Fruit fly (Drosophila melanogaster) whole organism, embryonic: ENCODE data around the gene CG5639.

Source experiments
- Ada2b ChIP-seq: fragments of 200-800 bp; sonication (Bioruptor generic); IDR thresholded peaks from 2 replicates; pipeline ENCODE4 v1.3.6; 2022; ENCODE audit warnings: missing biosample characterization, missing genetic modification characterization
- Asciz ChIP-seq: fragments of 200-800 bp; sonication (Bioruptor generic); optimal IDR thresholded peaks from 2 replicates; lab custom pipeline; 2017; ENCODE audit warnings: missing biosample characterization, mild to moderate bottlenecking, missing genetic modification characterization, missing genetic modification reagents
- CG11247 ChIP-seq: fragments of 200-800 bp; sonication (Bioruptor generic); IDR thresholded peaks from 2 replicates; pipeline ENCODE4 v1.3.6; 2022; ENCODE audit warnings: missing biosample characterization, missing genetic modification characterization
- CG11504 ChIP-seq: fragments of 200-800 bp; sonication (Bioruptor generic); optimal IDR thresholded peaks from 3 replicates; lab custom pipeline; 2019; ENCODE audit warnings: missing biosample characterization, mild to moderate bottlenecking, missing genetic modification characterization, moderate library complexity
- CG12769 ChIP-seq: fragments of 200-800 bp; sonication (Bioruptor generic); optimal IDR thresholded peaks from 2 replicates; lab custom pipeline; 2019; ENCODE audit warnings: missing biosample characterization, mild to moderate bottlenecking, missing genetic modification characterization, moderate library complexity
- CG15011 ChIP-seq: fragments of 200-800 bp; sonication (Bioruptor generic); optimal IDR thresholded peaks from 3 replicates; lab custom pipeline; 2018; ENCODE audit warnings: missing biosample characterization, mild to moderate bottlenecking, missing genetic modification characterization
- CG15073 ChIP-seq: fragments of 200-800 bp; sonication (Bioruptor generic); optimal IDR thresholded peaks from 2 replicates; lab custom pipeline; 2016; ENCODE audit warnings: missing biosample characterization, missing genetic modification characterization
- CG2875 ChIP-seq: fragments of 200-800 bp; sonication (Bioruptor generic); optimal IDR thresholded peaks from 2 replicates; lab custom pipeline; 2017; ENCODE audit warnings: missing biosample characterization, mild to moderate bottlenecking, missing genetic modification characterization, missing genetic modification reagents
- CG3995 ChIP-seq: fragments of 200-800 bp; sonication (Bioruptor generic); optimal IDR thresholded peaks from 3 replicates; lab custom pipeline; 2016; ENCODE audit warnings: missing biosample characterization, missing genetic modification characterization
- CG4820 ChIP-seq: fragments of 200-800 bp; sonication (Bioruptor generic); optimal IDR thresholded peaks from 3 replicates; lab custom pipeline; 2016; ENCODE audit warnings: missing biosample characterization, missing genetic modification characterization
- CG7745 ChIP-seq: fragments of 200-800 bp; sonication (Bioruptor generic); optimal IDR thresholded peaks from 2 replicates; lab custom pipeline; 2018; ENCODE audit warnings: missing biosample characterization, mild to moderate bottlenecking, missing genetic modification characterization, moderate library complexity
- CG8281 ChIP-seq: fragments of 200-800 bp; sonication (Bioruptor generic); optimal IDR thresholded peaks from 2 replicates; lab custom pipeline; 2018; ENCODE audit warnings: missing biosample characterization, mild to moderate bottlenecking, missing genetic modification characterization, moderate library complexity
- CTCF ChIP-seq: fragments of 200-800 bp; sonication (Bioruptor generic); optimal IDR thresholded peaks from 2 replicates; lab custom pipeline; 2017; ENCODE audit warnings: missing biosample characterization, mild to moderate bottlenecking, missing genetic modification characterization, moderate library complexity
- Dll ChIP-seq: fragments of 200-800 bp; sonication (Bioruptor generic); IDR thresholded peaks from 4 replicates; pipeline ENCODE4 v1.3.6; 2022; ENCODE audit warnings: missing biosample characterization, missing genetic modification characterization; ENCODE audit not compliant: partially characterized antibody
- Dp ChIP-seq: fragments of 200-800 bp; sonication (Bioruptor generic); optimal IDR thresholded peaks from 2 replicates; lab custom pipeline; 2018; ENCODE audit warnings: missing biosample characterization, mild to moderate bottlenecking, missing genetic modification characterization, moderate library complexity
- HLHmδ ChIP-seq: fragments of 200-800 bp; sonication (Bioruptor generic); optimal IDR thresholded peaks from 2 replicates; lab custom pipeline; 2018; ENCODE audit warnings: missing biosample characterization, mild to moderate bottlenecking, missing genetic modification characterization, moderate library complexity
- Hmr ChIP-seq: fragments of 200-800 bp; sonication (Bioruptor generic); optimal IDR thresholded peaks from 3 replicates; lab custom pipeline; 2017; ENCODE audit warnings: mild to moderate bottlenecking, missing biosample characterization, missing genetic modification reagents, missing genetic modification characterization
- MBD-R2 ChIP-seq: fragments of 200-800 bp; sonication (Bioruptor generic); IDR thresholded peaks from 2 replicates; pipeline ENCODE4 v1.3.6; 2022; ENCODE audit warnings: missing biosample characterization, missing genetic modification characterization
- Nf-YA ChIP-seq: fragments of 200-800 bp; sonication (Bioruptor generic); IDR thresholded peaks from 2 replicates; pipeline ENCODE4 v1.3.6; 2022; ENCODE audit warnings: missing biosample characterization, missing genetic modification characterization
- Oaz ChIP-seq: fragments of 200-800 bp; sonication (Bioruptor generic); IDR thresholded peaks from 2 replicates; pipeline ENCODE4 v1.3.6; 2022; ENCODE audit warnings: missing biosample characterization, missing genetic modification characterization
- Pdp1 ChIP-seq, 2 experiments: fragments of 200-800 bp; sonication (Bioruptor generic); optimal IDR thresholded peaks; 3 replicates each; lab custom pipeline; 2016; ENCODE audit warnings: missing biosample characterization in 2 of 2, missing genetic modification characterization in 2 of 2, mild to moderate bottlenecking in 1 of 2, moderate library complexity in 1 of 2
- Ptx1 ChIP-seq: fragments of 200-800 bp; sonication (Bioruptor generic); IDR thresholded peaks from 2 replicates; pipeline ENCODE4 v1.3.6; 2022; ENCODE audit warnings: missing biosample characterization, missing genetic modification characterization
- Side ChIP-seq: fragments of 200-800 bp; sonication (Bioruptor generic); optimal IDR thresholded peaks from 2 replicates; lab custom pipeline; 2016; ENCODE audit warnings: missing biosample characterization, missing genetic modification characterization
- Sin3A ChIP-seq: fragments of >200 bp; optimal IDR thresholded peaks from 2 replicates; lab custom pipeline; 2018
- Sox102F ChIP-seq: fragments of 200-800 bp; sonication (Bioruptor generic); optimal IDR thresholded peaks from 2 replicates; lab custom pipeline; 2018; ENCODE audit warnings: missing biosample characterization, mild to moderate bottlenecking, missing genetic modification characterization, moderate library complexity
- Sry-β ChIP-seq: fragments of 200-800 bp; sonication (Bioruptor generic); optimal IDR thresholded peaks from 2 replicates; lab custom pipeline; 2018; ENCODE audit warnings: missing biosample characterization, mild to moderate bottlenecking, missing genetic modification characterization, moderate library complexity
- aop ChIP-seq: fragments of 200-800 bp; sonication (Bioruptor generic); IDR thresholded peaks from 2 replicates; pipeline ENCODE4 v1.3.6; 2022; ENCODE audit warnings: missing biosample characterization, missing genetic modification characterization
- chinmo ChIP-seq: fragments of 200-800 bp; sonication (Bioruptor generic); IDR thresholded peaks from 4 replicates; pipeline ENCODE4 v1.3.6; 2022; ENCODE audit warnings: missing biosample characterization, missing genetic modification characterization; ENCODE audit not compliant: partially characterized antibody
- crol ChIP-seq: fragments of 200-800 bp; sonication (Bioruptor generic); IDR thresholded peaks from 2 replicates; pipeline ENCODE4 v1.3.6; 2022; ENCODE audit warnings: missing biosample characterization, missing genetic modification characterization
- cwo ChIP-seq: fragments of 200-800 bp; sonication (Bioruptor generic); optimal IDR thresholded peaks from 3 replicates; lab custom pipeline; 2017; ENCODE audit warnings: missing biosample characterization, missing genetic modification characterization, mild to moderate bottlenecking, moderate library complexity, missing genetic modification reagents
- dimm ChIP-seq: fragments of 200-800 bp; sonication (Bioruptor generic); IDR thresholded peaks from 2 replicates; pipeline ENCODE4 v1.3.6; 2022; ENCODE audit warnings: missing biosample characterization, missing genetic modification characterization
- disco-r ChIP-seq: fragments of 200-800 bp; sonication (Bioruptor generic); optimal IDR thresholded peaks from 2 replicates; lab custom pipeline; 2016; ENCODE audit warnings: missing biosample characterization, missing genetic modification characterization
- dmrt11E ChIP-seq: fragments of 200-800 bp; sonication (Bioruptor generic); optimal IDR thresholded peaks from 3 replicates; lab custom pipeline; 2018; ENCODE audit warnings: missing biosample characterization, mild to moderate bottlenecking, missing genetic modification characterization, moderate library complexity
- eve ChIP-seq, 2 experiments: fragments of >200 bp; optimal IDR thresholded peaks; 2 replicates each; lab custom pipeline; 2017; ENCODE audit warnings: missing biosample characterization in 2 of 2, missing genetic modification characterization in 2 of 2
- eyg ChIP-seq: fragments of 200-800 bp; sonication (Bioruptor generic); optimal IDR thresholded peaks from 3 replicates; lab custom pipeline; 2016; ENCODE audit warnings: missing biosample characterization, missing genetic modification characterization
- fd64A ChIP-seq: fragments of 200-800 bp; sonication (Bioruptor generic); optimal IDR thresholded peaks from 3 replicates; lab custom pipeline; 2018; ENCODE audit warnings: missing biosample characterization, mild to moderate bottlenecking, missing genetic modification characterization
- gcm ChIP-seq: fragments of 200-800 bp; sonication (Bioruptor generic); optimal IDR thresholded peaks from 2 replicates; lab custom pipeline; 2019; ENCODE audit warnings: missing biosample characterization, mild to moderate bottlenecking, missing genetic modification characterization, moderate library complexity
- jumu ChIP-seq: fragments of 200-800 bp; sonication (Bioruptor generic); optimal IDR thresholded peaks from 3 replicates; lab custom pipeline; 2016; ENCODE audit warnings: missing biosample characterization, missing genetic modification characterization
- kay ChIP-seq: fragments of 200-800 bp; sonication (Bioruptor generic); optimal IDR thresholded peaks from 2 replicates; lab custom pipeline; 2016; ENCODE audit warnings: missing biosample characterization, missing genetic modification characterization
- kni ChIP-seq: fragments of 200-800 bp; sonication (Bioruptor generic); optimal IDR thresholded peaks from 3 replicates; lab custom pipeline; 2017; ENCODE audit warnings: mild to moderate bottlenecking, missing biosample characterization, missing genetic modification reagents, missing genetic modification characterization
- lilli ChIP-seq: fragments of 200-800 bp; sonication (Bioruptor generic); optimal IDR thresholded peaks from 3 replicates; lab custom pipeline; 2016; ENCODE audit warnings: missing biosample characterization, missing genetic modification characterization
- mirr ChIP-seq: fragments of 200-800 bp; sonication (Bioruptor generic); optimal IDR thresholded peaks from 3 replicates; lab custom pipeline; 2018; ENCODE audit warnings: missing biosample characterization, mild to moderate bottlenecking, missing genetic modification characterization
- odd ChIP-seq: fragments of 200-800 bp; sonication (Bioruptor generic); optimal IDR thresholded peaks from 2 replicates; lab custom pipeline; 2017; ENCODE audit warnings: missing biosample characterization, mild to moderate bottlenecking, missing genetic modification characterization
- otp ChIP-seq: fragments of 200-800 bp; sonication (Bioruptor generic); IDR thresholded peaks from 3 replicates; pipeline ENCODE4, ENCODE4 v1.3.6; 2022; ENCODE audit warnings: missing biosample characterization, missing genetic modification characterization
- ranshi ChIP-seq: fragments of 200-800 bp; sonication (Bioruptor generic); IDR thresholded peaks from 2 replicates; pipeline ENCODE4 v1.3.6; 2022; ENCODE audit warnings: missing biosample characterization, missing genetic modification characterization
- run ChIP-seq: fragments of 200-800 bp; sonication (Bioruptor generic); optimal IDR thresholded peaks from 3 replicates; lab custom pipeline; 2018; ENCODE audit warnings: missing biosample characterization, mild to moderate bottlenecking, missing genetic modification characterization
- sens ChIP-seq: fragments of 200-800 bp; sonication (Bioruptor generic); peaks from one replicate; lab custom pipeline; 2016; ENCODE audit warnings: missing biosample characterization, missing genetic modification characterization
- shn ChIP-seq: fragments of 200-800 bp; sonication (Bioruptor generic); optimal IDR thresholded peaks from 3 replicates; lab custom pipeline; 2016; ENCODE audit warnings: missing biosample characterization, missing genetic modification characterization
- vfl ChIP-seq: fragments of 200-800 bp; sonication (Bioruptor generic); optimal IDR thresholded peaks from 2 replicates; lab custom pipeline; 2016; ENCODE audit warnings: missing biosample characterization, missing genetic modification characterization
- vvl ChIP-seq: fragments of 200-800 bp; sonication (Bioruptor generic); IDR thresholded peaks from 2 replicates; pipeline ENCODE4 v1.3.6; 2022; ENCODE audit warnings: missing biosample characterization, missing genetic modification characterization

The CG5639 gene

DNA sequence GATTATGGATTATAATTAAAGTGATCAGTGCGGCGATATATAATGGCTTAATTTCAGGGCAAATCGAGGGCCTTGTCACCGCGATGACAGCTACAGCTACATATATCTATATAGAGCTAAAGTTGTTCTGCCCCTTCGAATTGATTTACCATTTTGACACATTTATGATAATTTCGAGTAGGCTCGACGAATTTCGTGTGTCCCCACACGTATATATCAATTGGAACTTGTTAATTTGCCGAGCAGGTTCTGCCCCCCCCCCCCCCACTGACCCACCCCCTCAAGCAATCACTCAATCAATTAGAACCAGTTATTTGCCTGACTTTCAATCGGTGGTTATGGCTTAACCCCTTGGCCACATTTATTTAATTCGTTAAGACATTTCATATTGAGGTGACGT is 16.5 kb downstream of the CG5639 start (continued):
- TF ChIP-seq Dp (GFP tag; lab: Kevin White, UChicago) (no peak), CG15073 (GFP tag; lab: Kevin White, UChicago) (no peak), fd64A (no peak), CG7745 (tag; lab: Kevin White, UChicago) (no peak), Dll (GFP tag; lab: Robert Waterston, UW) (0 out of 4 replicates have a peak, but pooled peaks have one; percentile 28), Oaz (no peak), mirr (GFP tag; lab: Kevin White, UChicago) (peak; percentile 17), otp (GFP tag; lab: Robert Waterston, UW) (peak; percentile 59; the same call in 1 of the 3 replicates), CG11247 (GFP tag; lab: Robert Waterston, UW) (no peak), Sin3A (no peak), kni (GFP tag; lab: Kevin White, UChicago) (peak; percentile 44), disco-r (GFP tag; lab: Kevin White, UChicago) (no peak), aop (GFP tag; lab: Robert Waterston, UW) (no peak), Nf-YA (no peak), Sox102F (GFP tag; lab: Kevin White, UChicago) (no peak), odd (GFP tag; lab: Kevin White, UChicago) (no peak), CG12769 (tag; lab: Kevin White, UChicago) (peak; percentile 2), run (tag; lab: Kevin White, UChicago) (no peak), gcm (GFP tag; lab: Kevin White, UChicago) (no peak), crol (GFP tag; lab: Robert Waterston, UW) (peak; percentile 41), lilli (GFP tag; lab: Kevin White, UChicago) (no peak), CG15011 (GFP tag; lab: Kevin White, UChicago) (no peak), CG4820 (GFP tag; lab: Kevin White, UChicago) (no peak), Pdp1 (GFP tag; optimal IDR thresholded peaks at IDR 0.05; lab: Kevin White, UChicago) (no peak), ranshi (GFP tag; lab: Robert Waterston, UW) (no peak), Sry-β (GFP tag; lab: Kevin White, UChicago) (no peak), sens (GFP tag; lab: Kevin White, UChicago) (no peak), CG3995 (GFP tag; lab: Kevin White, UChicago) (no peak), Ptx1 (GFP tag; lab: Robert Waterston, UW) (no peak), eyg (GFP tag; lab: Kevin White, UChicago) (no peak), chinmo (GFP tag; lab: Robert Waterston, UW) (0 out of 4 replicates have a peak, but pooled peaks have one; percentile 53), vfl (GFP tag; lab: Kevin White, UChicago) (no peak), dimm (no peak), dmrt11E (no peak), CG11504 (no peak), jumu (GFP tag; lab: Kevin White, UChicago) (no peak), shn (GFP tag; lab: Kevin White, UChicago) (no peak), Hmr (GFP tag; lab: Kevin White, UChicago) (no peak), Ada2b (GFP tag; lab: Robert Waterston, UW) (no peak), eve (GFP tag; optimal IDR thresholded peaks at IDR 0.05; lab: Kevin White, UChicago) (no peak), Asciz (GFP tag; lab: Kevin White, UChicago) (no peak), Side (GFP tag; lab: Kevin White, UChicago) (no peak), vvl (GFP tag; lab: Robert Waterston, UW) (peak; percentile 37; the same call in 1 of the 2 replicates), MBD-R2 (GFP tag; lab: Robert Waterston, UW) (no peak), CG2875 (GFP tag; lab: Kevin White, UChicago) (no peak), kay (GFP tag; lab: Kevin White, UChicago) (no peak), CG8281 (no peak), HLHmδ (GFP tag; lab: Kevin White, UChicago) (no peak), cwo (peak; percentile 1), CTCF (GFP tag; lab: Kevin White, UChicago) (no peak)
